Fruit fly (Drosophila melanogaster) whole organism, embryonic: Measurements from ENCODE around the gene TrpA1.

ENCODE experiments used
- Ada2b ChIP-seq: fragments of 200-800 bp; sonication (Bioruptor generic); IDR thresholded peaks from 2 replicates; pipeline ENCODE4 v1.3.6; 2022; ENCODE audit warnings: missing biosample characterization, missing genetic modification characterization
- Blimp-1 ChIP-seq: fragments of 200-800 bp; sonication (Bioruptor generic); optimal IDR thresholded peaks from 3 replicates; lab custom pipeline; 2018; ENCODE audit warnings: missing biosample characterization, missing genetic modification characterization, mild to moderate bottlenecking, moderate library complexity, missing genetic modification reagents
- CG10366 ChIP-seq: fragments of 200-800 bp; sonication (Bioruptor generic); IDR thresholded peaks from 2 replicates; pipeline ENCODE4 v1.3.6; 2022; ENCODE audit warnings: missing biosample characterization, missing genetic modification characterization
- CG11504 ChIP-seq: fragments of 200-800 bp; sonication (Bioruptor generic); optimal IDR thresholded peaks from 3 replicates; lab custom pipeline; 2019; ENCODE audit warnings: missing biosample characterization, mild to moderate bottlenecking, missing genetic modification characterization, moderate library complexity
- CG12155 ChIP-seq: fragments of 200-800 bp; sonication (Bioruptor generic); optimal IDR thresholded peaks from 3 replicates; lab custom pipeline; 2016; ENCODE audit warnings: missing biosample characterization, missing genetic modification characterization
- CG12236 ChIP-seq: fragments of 200-800 bp; sonication (Bioruptor generic); optimal IDR thresholded peaks from 2 replicates; lab custom pipeline; 2016; ENCODE audit warnings: missing biosample characterization, missing genetic modification characterization
- CG12391 ChIP-seq: fragments of 200-800 bp; sonication (Bioruptor generic); optimal IDR thresholded peaks from 3 replicates; lab custom pipeline; 2018; ENCODE audit warnings: missing biosample characterization, mild to moderate bottlenecking, missing genetic modification characterization, moderate library complexity
- CG14050 ChIP-seq: fragments of 200-800 bp; sonication (Bioruptor generic); IDR thresholded peaks from 3 replicates; pipeline ENCODE4 v1.3.6; 2022; ENCODE audit warnings: missing biosample characterization, missing genetic modification characterization
- CG14710 ChIP-seq: fragments of 200-800 bp; sonication (Bioruptor generic); optimal IDR thresholded peaks from 3 replicates; lab custom pipeline; 2019; ENCODE audit warnings: missing biosample characterization, mild to moderate bottlenecking, missing genetic modification characterization, moderate library complexity
- CG14860 ChIP-seq: fragments of 200-800 bp; sonication (Bioruptor generic); IDR thresholded peaks from 3 replicates; pipeline ENCODE4 v1.3.6; 2022; ENCODE audit warnings: missing biosample characterization, missing genetic modification characterization; ENCODE audit not compliant: partially characterized antibody
- CG17359 ChIP-seq: fragments of 200-800 bp; sonication (Bioruptor generic); optimal IDR thresholded peaks from 3 replicates; lab custom pipeline; 2018; ENCODE audit warnings: missing biosample characterization, mild to moderate bottlenecking, missing genetic modification characterization, moderate library complexity
- CG2678 ChIP-seq: fragments of 200-800 bp; sonication (Bioruptor generic); optimal IDR thresholded peaks from 3 replicates; lab custom pipeline; 2019; ENCODE audit warnings: missing biosample characterization, mild to moderate bottlenecking, missing genetic modification characterization, moderate library complexity
- CG2712 ChIP-seq: fragments of 200-800 bp; optimal IDR thresholded peaks from 3 replicates; lab custom pipeline; 2019; ENCODE audit warnings: missing biosample characterization, mild to moderate bottlenecking, missing genetic modification characterization, moderate library complexity
- CG30403 ChIP-seq: fragments of 200-800 bp; sonication (Bioruptor generic); optimal IDR thresholded peaks from 3 replicates; lab custom pipeline; 2016; ENCODE audit warnings: missing biosample characterization, missing genetic modification characterization
- CG31441 ChIP-seq: fragments of 200-800 bp; sonication (Bioruptor generic); IDR thresholded peaks from 2 replicates; pipeline ENCODE4 v1.3.6; 2022; ENCODE audit warnings: missing biosample characterization, missing genetic modification characterization
- CG6175 ChIP-seq: fragments of 200-800 bp; sonication (Bioruptor generic); IDR thresholded peaks from 3 replicates; pipeline ENCODE4 v1.3.6; 2022; ENCODE audit warnings: missing biosample characterization, missing genetic modification characterization
- CG7372 ChIP-seq: fragments of 200-800 bp; sonication (Bioruptor generic); IDR thresholded peaks from 2 replicates; pipeline ENCODE4 v1.3.6; 2022; ENCODE audit warnings: missing biosample characterization, missing genetic modification characterization
- CG7556 ChIP-seq: fragments of 200-800 bp; sonication (Bioruptor generic); optimal IDR thresholded peaks from 2 replicates; lab custom pipeline; 2017; ENCODE audit warnings: missing biosample characterization, mild to moderate bottlenecking, missing genetic modification characterization
- CG9817 ChIP-seq: fragments of 200-800 bp; sonication (Bioruptor generic); optimal IDR thresholded peaks from 2 replicates; lab custom pipeline; 2018; ENCODE audit warnings: missing biosample characterization, mild to moderate bottlenecking, missing genetic modification characterization, moderate library complexity
- Chrac-16 ChIP-seq: fragments of 200-800 bp; sonication (Bioruptor generic); optimal IDR thresholded peaks from 3 replicates; lab custom pipeline; 2016; ENCODE audit warnings: missing biosample characterization, missing genetic modification characterization
- D ChIP-seq, 2 experiments: fragments of 200-800 bp in 1 of 2; fragments of >200 bp in 1 of 2; sonication (Bioruptor generic) in 1 of 2; optimal IDR thresholded peaks; 2 replicates in 1 of 2; 3 replicates in 1 of 2; lab custom pipeline; 2017; ENCODE audit warnings: mild to moderate bottlenecking in 1 of 2, missing biosample characterization in 1 of 2, missing genetic modification characterization in 1 of 2, missing genetic modification reagents in 1 of 2
- Dfd ChIP-seq, 2 experiments: fragments of >200 bp; optimal IDR thresholded peaks; 2 replicates each; lab custom pipeline; 2017; ENCODE audit warnings: missing biosample characterization in 2 of 2, missing genetic modification characterization in 2 of 2
- HmgD ChIP-seq: fragments of 200-800 bp; sonication (Bioruptor generic); optimal IDR thresholded peaks from 3 replicates; lab custom pipeline; 2016; ENCODE audit warnings: missing biosample characterization, missing genetic modification characterization
- Med ChIP-seq: fragments of 200-800 bp; sonication (Bioruptor generic); peaks from one replicate; lab custom pipeline; 2016; ENCODE audit warnings: missing biosample characterization, missing genetic modification characterization, mild to moderate bottlenecking, inconsistent platforms, moderate library complexity
- Mes4 ChIP-seq: fragments of 200-800 bp; sonication (Bioruptor generic); optimal IDR thresholded peaks from 2 replicates; lab custom pipeline; 2016; ENCODE audit warnings: missing biosample characterization, missing genetic modification characterization
- Oli ChIP-seq: fragments of 200-800 bp; sonication (Bioruptor generic); optimal IDR thresholded peaks from 2 replicates; lab custom pipeline; 2018; ENCODE audit warnings: missing biosample characterization, mild to moderate bottlenecking, missing genetic modification characterization, moderate library complexity
- Ptx1 ChIP-seq: fragments of 200-800 bp; sonication (Bioruptor generic); IDR thresholded peaks from 2 replicates; pipeline ENCODE4 v1.3.6; 2022; ENCODE audit warnings: missing biosample characterization, missing genetic modification characterization
- Rfx ChIP-seq: fragments of 200-800 bp; sonication (Bioruptor generic); IDR thresholded peaks from 2 replicates; pipeline ENCODE4 v1.3.6; 2022; ENCODE audit warnings: missing biosample characterization, missing genetic modification characterization
- Sox102F ChIP-seq: fragments of 200-800 bp; sonication (Bioruptor generic); optimal IDR thresholded peaks from 2 replicates; lab custom pipeline; 2018; ENCODE audit warnings: missing biosample characterization, mild to moderate bottlenecking, missing genetic modification characterization, moderate library complexity
- Sry-β ChIP-seq: fragments of 200-800 bp; sonication (Bioruptor generic); optimal IDR thresholded peaks from 2 replicates; lab custom pipeline; 2018; ENCODE audit warnings: missing biosample characterization, mild to moderate bottlenecking, missing genetic modification characterization, moderate library complexity
- ara ChIP-seq: fragments of 200-800 bp; sonication (Bioruptor generic); IDR thresholded peaks from 2 replicates; pipeline ENCODE4 v1.3.6; 2022; ENCODE audit warnings: missing biosample characterization, missing genetic modification characterization
- bowl ChIP-seq: fragments of 200-800 bp; sonication (Bioruptor generic); IDR thresholded peaks from 2 replicates; pipeline ENCODE4 v1.3.6; 2022; ENCODE audit warnings: missing biosample characterization, missing genetic modification characterization
- bsh ChIP-seq, 2 experiments: fragments of 200-800 bp; sonication (Bioruptor generic); optimal IDR thresholded peaks; 2 replicates each; lab custom pipeline; 2017 to 2018; ENCODE audit warnings: mild to moderate bottlenecking in 2 of 2, missing biosample characterization in 2 of 2, missing genetic modification characterization in 2 of 2, moderate library complexity in 1 of 2
- crol ChIP-seq: fragments of 200-800 bp; sonication (Bioruptor generic); IDR thresholded peaks from 2 replicates; pipeline ENCODE4 v1.3.6; 2022; ENCODE audit warnings: missing biosample characterization, missing genetic modification characterization
- dmrt99B ChIP-seq: fragments of 200-800 bp; sonication (Bioruptor generic); optimal IDR thresholded peaks from 2 replicates; lab custom pipeline; 2018; ENCODE audit warnings: missing biosample characterization, mild to moderate bottlenecking, missing genetic modification characterization, moderate library complexity
- gem ChIP-seq: fragments of 200-800 bp; sonication (Bioruptor generic); optimal IDR thresholded peaks from 2 replicates; lab custom pipeline; 2019; ENCODE audit warnings: missing biosample characterization, mild to moderate bottlenecking, missing genetic modification characterization, moderate library complexity
- grau ChIP-seq: fragments of 200-800 bp; optimal IDR thresholded peaks from 3 replicates; lab custom pipeline; 2019; ENCODE audit warnings: missing biosample characterization, mild to moderate bottlenecking, missing genetic modification characterization, moderate library complexity
- mam ChIP-seq: fragments of 200-800 bp; sonication (Bioruptor generic); optimal IDR thresholded peaks from 3 replicates; lab custom pipeline; 2016; ENCODE audit warnings: missing biosample characterization, missing genetic modification characterization
- nmo ChIP-seq: fragments of 200-800 bp; sonication (Bioruptor generic); optimal IDR thresholded peaks from 2 replicates; lab custom pipeline; 2018; ENCODE audit warnings: missing biosample characterization, mild to moderate bottlenecking, missing genetic modification characterization, moderate library complexity
- phol ChIP-seq: fragments of 200-800 bp; sonication (Bioruptor generic); optimal IDR thresholded peaks from 3 replicates; lab custom pipeline; 2018; ENCODE audit warnings: missing biosample characterization, mild to moderate bottlenecking, missing genetic modification characterization, moderate library complexity
- prd ChIP-seq, 3 experiments: fragments of >200 bp in 2 of 3; fragments of 200-800 bp in 1 of 3; sonication (Bioruptor generic) in 1 of 3; optimal IDR thresholded peaks in 2 of 3; IDR thresholded peaks in 1 of 3; 2 replicates in 2 of 3; 3 replicates in 1 of 3; pipeline versions ENCODE4 v1.3.6 to Lab custom; 2017 to 2022; ENCODE audit warnings: missing biosample characterization in 1 of 3, missing genetic modification characterization in 1 of 3
- salm ChIP-seq: fragments of 200-800 bp; sonication (Bioruptor generic); optimal IDR thresholded peaks from 2 replicates; lab custom pipeline; 2018; ENCODE audit warnings: missing biosample characterization, mild to moderate bottlenecking, missing genetic modification characterization
- so ChIP-seq: fragments of 200-800 bp; sonication (Bioruptor generic); IDR thresholded peaks from 3 replicates; pipeline ENCODE4 v1.3.6; 2022; ENCODE audit warnings: missing biosample characterization, missing genetic modification characterization
- stc ChIP-seq: fragments of 200-800 bp; sonication (Bioruptor generic); IDR thresholded peaks from 2 replicates; pipeline ENCODE4 v1.3.6; 2022; ENCODE audit warnings: missing biosample characterization, missing genetic modification characterization
- tap ChIP-seq: fragments of 200-800 bp; optimal IDR thresholded peaks from 3 replicates; lab custom pipeline; 2019; ENCODE audit warnings: missing biosample characterization, mild to moderate bottlenecking, missing genetic modification characterization, moderate library complexity
- twi ChIP-seq: fragments of 200-800 bp; optimal IDR thresholded peaks from 2 replicates; lab custom pipeline; 2019; ENCODE audit warnings: missing biosample characterization, mild to moderate bottlenecking, missing genetic modification characterization, moderate library complexity
- unpg ChIP-seq: fragments of 200-800 bp; sonication (Bioruptor generic); optimal IDR thresholded peaks from 3 replicates; lab custom pipeline; 2018; ENCODE audit warnings: missing biosample characterization, mild to moderate bottlenecking, missing genetic modification characterization, moderate library complexity
- zfh1 ChIP-seq: fragments of 200-800 bp; sonication (Bioruptor generic); IDR thresholded peaks from 3 replicates; pipeline ENCODE4 v1.3.6; 2022; ENCODE audit warnings: missing biosample characterization, missing genetic modification characterization

Gene TrpA1

dm6 chr3L:8870547-8870946 lies 34.5 kb downstream of the TrpA1 start (continued):
- no peak for TF ChIP-seq Chrac-16 (GFP tag; lab: Kevin White, UChicago)
- peak; percentile 1 for TF ChIP-seq grau
- TF ChIP-seq mam (GFP tag; lab: Kevin White, UChicago) = no peak
- no peak for TF ChIP-seq crol (GFP tag; lab: Robert Waterston, UW)
- TF ChIP-seq stc (GFP tag; lab: Robert Waterston, UW) = 0 out of 2 replicates have a peak, but pooled peaks have one; percentile 15
- TF ChIP-seq Ada2b (GFP tag; lab: Robert Waterston, UW) = 0 out of 2 replicates have a peak, but pooled peaks have one; percentile 31
- TF ChIP-seq CG12391 (tag; lab: Kevin White, UChicago) = no peak
- no peak for TF ChIP-seq Rfx (GFP tag; lab: Robert Waterston, UW)
- peak; percentile 34 for TF ChIP-seq Blimp-1
- 0 out of 3 replicates have a peak, but pooled peaks have one; percentile 28 for TF ChIP-seq zfh1
- TF ChIP-seq Oli = no peak
- 0 out of 2 replicates have a peak, but pooled peaks have one; percentile 12 for TF ChIP-seq CG10366
- no peak for TF ChIP-seq CG12155 (GFP tag; lab: Kevin White, UChicago)
- TF ChIP-seq twi (tag; lab: Kevin White, UChicago) = no peak
- no peak for TF ChIP-seq CG12236 (GFP tag; lab: Kevin White, UChicago)
- TF ChIP-seq ara (GFP tag; lab: Robert Waterston, UW) = peak; percentile 42; the same call in 1 of the 2 replicates
- no peak for TF ChIP-seq CG30403 (GFP tag; lab: Kevin White, UChicago)
- peak; percentile 19 for TF ChIP-seq gem (tag; lab: Kevin White, UChicago)
- TF ChIP-seq CG31441 (GFP tag; lab: Robert Waterston, UW) = 0 out of 2 replicates have a peak, but pooled peaks have one; percentile 18
- TF ChIP-seq CG2712 = peak; percentile 26
- peak; percentile 0 for TF ChIP-seq unpg (GFP tag; lab: Kevin White, UChicago)
- TF ChIP-seq nmo (GFP tag; lab: Kevin White, UChicago) = peak; percentile 4
- TF ChIP-seq CG9817 (tag; lab: Kevin White, UChicago) = no peak
- 0 out of 2 replicates have a peak, but pooled peaks have one; percentile 23 for TF ChIP-seq Ptx1
- TF ChIP-seq Sox102F = peak; percentile 1
- TF ChIP-seq HmgD (GFP tag; lab: Kevin White, UChicago) = no peak
- TF ChIP-seq D (optimal IDR thresholded peaks at IDR 0.05; lab: Kevin White, UChicago) = no peak
- TF ChIP-seq D (GFP tag; optimal IDR thresholded peaks at IDR 0.05; lab: Kevin White, UChicago) = peak; percentile 1
- TF ChIP-seq so (GFP tag; lab: Robert Waterston, UW) = 0 out of 3 replicates have a peak, but pooled peaks have one; percentile 10
- TF ChIP-seq CG17359 (tag; lab: Kevin White, UChicago) = peak; percentile 17
- TF ChIP-seq tap (tag; lab: Kevin White, UChicago) = peak; percentile 17
- TF ChIP-seq CG14050 (GFP tag; lab: Robert Waterston, UW) = no peak
- peak; percentile 32 for TF ChIP-seq CG11504 (tag; lab: Kevin White, UChicago)
- no peak for TF ChIP-seq CG14710 (tag; lab: Kevin White, UChicago)
- TF ChIP-seq CG6175 (GFP tag; lab: Robert Waterston, UW) = no peak
- TF ChIP-seq Dfd (GFP tag; optimal IDR thresholded peaks at IDR 0.05; lab: Kevin White, UChicago) = no peak
- TF ChIP-seq bsh (GFP tag; optimal IDR thresholded peaks at IDR 0.05; lab: Kevin White, UChicago) = peak; percentile 22 to 56
- peak; percentile 36 for TF ChIP-seq phol
- no peak for TF ChIP-seq salm (tag; lab: Kevin White, UChicago)
- TF ChIP-seq bowl (GFP tag; lab: Robert Waterston, UW) = no peak
- TF ChIP-seq CG7556 (GFP tag; lab: Kevin White, UChicago) = no peak
- no peak for TF ChIP-seq prd (optimal IDR thresholded peaks at IDR 0.05; lab: Kevin White, UChicago)
- TF ChIP-seq prd (GFP tag; IDR thresholded peaks at IDR 0.05; lab: Robert Waterston, UW) = peak; percentile 58; the same call in 2 of the 3 replicates
- no peak for TF ChIP-seq Mes4
- TF ChIP-seq Sry-β (GFP tag; lab: Kevin White, UChicago) = no peak
- TF ChIP-seq CG2678 = peak; percentile 6
- TF ChIP-seq CG7372 = no peak
- peak; percentile 25 for TF ChIP-seq Med
- TF ChIP-seq CG14860 (GFP tag; lab: Robert Waterston, UW) = no peak
- TF ChIP-seq dmrt99B (tag; lab: Kevin White, UChicago) = peak; percentile 27
- TF ChIP-seq, all 482 proteins: peak for 35
